Worm (Caenorhabditis elegans): ENCODE measurements around the gene T21C12.8.

T21C12.8 gene

ce11 chrIII:10534191-10534590 lies 18.6 kb downstream of the T21C12.8 start (continued):
- TF ChIP-seq rcor-1 (GFP tag; IDR thresholded peaks at IDR 0.05) (no peak), lin-35 (GFP tag; optimal IDR thresholded peaks at IDR 0.05) (no peak), snpc-1.3 (tag; optimal IDR thresholded peaks at IDR 0.05; ENCODE audit: insufficient read depth) (no peak), ZK185.1 (tag; optimal IDR thresholded peaks at IDR 0.05; ENCODE audit: poor library complexity, severe bottlenecking) (no peak), Y53G8AR.9 (GFP tag; conservative IDR thresholded peaks at IDR 0.05) (peak; percentile 66; the same call in 1 of the 2 replicates), xnd-1 (tag; optimal IDR thresholded peaks at IDR 0.05) (no peak), pha-4 (tag; optimal IDR thresholded peaks at IDR 0.05) (no peak)

- TF ChIP-seq B0261.1 (tag; optimal IDR thresholded peaks at IDR 0.05) (no peak), lsy-27 (tag; optimal IDR thresholded peaks at IDR 0.05; ENCODE audit: borderline replicate concordance, insufficient read depth) (no peak), snpc-4 (GFP tag; optimal IDR thresholded peaks at IDR 0.05) (no peak), snpc-4 (tag; optimal IDR thresholded peaks at IDR 0.05) (peak in 3 of 4 experiments; percentile 3 to 62 (median 33)), ama-1 (optimal IDR thresholded peaks at IDR 0.05) (no peak), ama-1 (GFP tag; optimal IDR thresholded peaks at IDR 0.05) (no peak), ceh-58 (GFP tag; IDR thresholded peaks at IDR 0.05) (no peak), ceh-40 (GFP tag; IDR thresholded peaks at IDR 0.05) (no peak), let-526 (GFP tag; IDR thresholded peaks at IDR 0.05) (no peak), tlf-1 (GFP tag; optimal IDR thresholded peaks at IDR 0.05) (peak; percentile 34), ztf-26 (tag; optimal IDR thresholded peaks at IDR 0.05) (peak; percentile 15), athp-1 (tag; optimal IDR thresholded peaks at IDR 0.05) (no peak), repo-1 (tag; optimal IDR thresholded peaks at IDR 0.05) (no peak), lin-26 (GFP tag; IDR thresholded peaks at IDR 0.05) (no peak), nfyb-1 (GFP tag; IDR thresholded peaks at IDR 0.05) (no peak), dox-1 (GFP tag; IDR thresholded peaks at IDR 0.05) (peak; percentile 69), bed-1 (GFP tag; IDR thresholded peaks at IDR 0.05) (no peak), somi-1 (GFP tag; optimal IDR thresholded peaks at IDR 0.05) (no peak), attf-6 (GFP tag; IDR thresholded peaks at IDR 0.05) (no peak), rcor-1 (GFP tag; IDR thresholded peaks at IDR 0.05) (no peak), nhr-179 (tag; optimal IDR thresholded peaks at IDR 0.05) (no peak), F55B11.4 (tag; optimal IDR thresholded peaks at IDR 0.05; ENCODE audit: borderline replicate concordance, insufficient read depth) (no peak), attf-5 (GFP tag; optimal IDR thresholded peaks at IDR 0.05) (peak; percentile 24), lin-54 (GFP tag; optimal IDR thresholded peaks at IDR 0.05) (peak; percentile 5), tbp1 (GFP tag; optimal IDR thresholded peaks at IDR 0.05) (peak; percentile 18), efl-1 (GFP tag; optimal IDR thresholded peaks at IDR 0.05) (no peak), die-1 (tag; optimal IDR thresholded peaks at IDR 0.05) (no peak), F10E7.11 (tag; optimal IDR thresholded peaks at IDR 0.05) (no peak), tbx-9 (tag; optimal IDR thresholded peaks at IDR 0.05; ENCODE audit: borderline replicate concordance) (no peak), hmg-1.2 (GFP tag; IDR thresholded peaks at IDR 0.05) (no peak), cebp-2 (GFP tag; IDR thresholded peaks at IDR 0.05) (no peak), F57A8.1 (GFP tag; optimal IDR thresholded peaks at IDR 0.05) (no peak), egl-18 (GFP tag; IDR thresholded peaks at IDR 0.05) (no peak), hlh-26 (GFP tag; conservative IDR thresholded peaks at IDR 0.05) (no peak), dpl-1 (GFP tag; optimal IDR thresholded peaks at IDR 0.05) (no peak), egrh-3 (GFP tag; IDR thresholded peaks at IDR 0.05) (no peak), pbrm-1 (GFP tag; IDR thresholded peaks at IDR 0.05) (no peak), let-607 (tag; optimal IDR thresholded peaks at IDR 0.05) (peak; percentile 89 to 91), rec-8 (tag; optimal IDR thresholded peaks at IDR 0.05) (no peak), T26A5.8 (tag; optimal IDR thresholded peaks at IDR 0.05) (no peak), atf-7 (tag; optimal IDR thresholded peaks at IDR 0.05) (peak; percentile 32), nhr-80 (tag; optimal IDR thresholded peaks at IDR 0.05) (peak; percentile 96)
These were observed 19.5 kb downstream of the T21C12.8 start for ce11 chrIII:10533310-10533709.

Measured in whole organism, young adult.